Worm (Caenorhabditis elegans): ENCODE measurements around the gene Y79H2A.3.

DNA sequence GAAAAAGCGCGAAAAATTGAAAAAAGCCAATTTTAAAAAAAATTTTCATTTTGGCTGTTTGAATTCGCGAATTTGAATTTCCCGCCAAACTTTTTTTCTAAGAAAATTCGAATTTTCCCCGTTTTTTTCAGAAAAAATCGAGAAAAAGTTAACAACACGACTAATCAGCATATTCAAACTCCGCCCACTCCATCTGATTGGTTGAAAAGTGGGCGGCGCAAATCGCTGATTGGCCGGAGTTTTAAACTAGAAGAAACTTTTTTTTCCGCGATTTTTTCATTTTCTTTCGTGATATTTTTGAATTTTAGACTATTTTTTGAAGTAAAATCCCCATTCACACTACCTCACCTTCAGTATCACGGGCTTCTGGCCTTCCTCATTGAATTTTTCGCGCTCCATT is 7.4 kb upstream of the Y79H2A.3 start:
- TF ChIP-seq mdl-1 (tag; optimal IDR thresholded peaks at IDR 0.05) (no peak), ZK546.5 (tag; optimal IDR thresholded peaks at IDR 0.05) (no peak), nhr-77 (tag; optimal IDR thresholded peaks at IDR 0.05) (no peak), elt-2 (tag; optimal IDR thresholded peaks at IDR 0.05) (no peak), pqm-1 (tag; optimal IDR thresholded peaks at IDR 0.05) (no peak), zag-1 (tag; optimal IDR thresholded peaks at IDR 0.05) (no peak), nhr-11 (tag; optimal IDR thresholded peaks at IDR 0.05) (no peak), ceh-82 (tag; optimal IDR thresholded peaks at IDR 0.05) (no peak), jun-1 (tag; optimal IDR thresholded peaks at IDR 0.05) (no peak), unc-62 (GFP tag; optimal IDR thresholded peaks at IDR 0.05) (no peak), R02D3.7 (tag; optimal IDR thresholded peaks at IDR 0.05) (no peak), nhr-237 (tag; optimal IDR thresholded peaks at IDR 0.05) (no peak), elt-1 (tag; optimal IDR thresholded peaks at IDR 0.05) (no peak), ztf-11 (tag; optimal IDR thresholded peaks at IDR 0.05) (no peak)

Data from whole organism, L3 larva.